Worm (Caenorhabditis elegans) whole organism, late embryonic: ENCODE data around the gene srg-24.

Source experiments
- C08G9.2 ChIP-seq: sonication (generic microtip); optimal IDR thresholded peaks from 2 replicates; lab custom pipeline; 2016; ENCODE audit warnings: mild to moderate bottlenecking, missing genetic modification characterization, moderate library complexity, missing compliant biosample characterization
- F13H6.1 ChIP-seq: sonication (generic microtip); optimal IDR thresholded peaks from 2 replicates; lab custom pipeline; 2016; ENCODE audit warnings: missing genetic modification characterization, missing compliant biosample characterization
- T23F11.4 ChIP-seq: fragments of 200-800 bp; sonication (Bioruptor generic); optimal IDR thresholded peaks from 2 replicates; lab custom pipeline; 2018; ENCODE audit warnings: mild to moderate bottlenecking, missing genetic modification characterization, missing compliant biosample characterization
- Y22D7AL.16 ChIP-seq: sonication (generic microtip); optimal IDR thresholded peaks from 2 replicates; lab custom pipeline; 2016; ENCODE audit warnings: missing genetic modification characterization, missing compliant biosample characterization
- ahr-1 ChIP-seq: sonication (generic microtip); optimal IDR thresholded peaks from 2 replicates; lab custom pipeline; 2016; ENCODE audit warnings: missing genetic modification characterization, missing compliant biosample characterization
- ama-1 ChIP-seq: fragments of 150-350 bp; optimal IDR thresholded peaks from 2 replicates; lab custom pipeline; 2014
- ceh-14 ChIP-seq: sonication (generic microtip); optimal IDR thresholded peaks from 2 replicates; lab custom pipeline; 2016; ENCODE audit warnings: missing genotype, missing genetic modification characterization, missing compliant biosample characterization
- ceh-18 ChIP-seq: sonication (generic microtip); optimal IDR thresholded peaks from 2 replicates; lab custom pipeline; 2016; ENCODE audit warnings: missing genetic modification characterization, missing compliant biosample characterization
- ceh-2 ChIP-seq: sonication (generic microtip); optimal IDR thresholded peaks from 2 replicates; lab custom pipeline; 2016; ENCODE audit warnings: missing genotype, missing genetic modification characterization, missing compliant biosample characterization
- ceh-22 ChIP-seq: sonication (generic microtip); optimal IDR thresholded peaks from 2 replicates; lab custom pipeline; 2017; ENCODE audit warnings: missing biosample characterization, missing genetic modification characterization
- ceh-31 ChIP-seq: sonication (generic microtip); optimal IDR thresholded peaks from 2 replicates; lab custom pipeline; 2016; ENCODE audit warnings: missing genetic modification characterization, missing compliant biosample characterization
- ceh-34 ChIP-seq: sonication (generic microtip); optimal IDR thresholded peaks from 2 replicates; lab custom pipeline; 2016; ENCODE audit warnings: mild to moderate bottlenecking, missing genetic modification characterization, missing compliant biosample characterization
- ceh-6 ChIP-seq: fragments of 200-800 bp; sonication (Bioruptor generic); optimal IDR thresholded peaks from 2 replicates; lab custom pipeline; 2018; ENCODE audit warnings: mild to moderate bottlenecking, missing genetic modification characterization, missing compliant biosample characterization
- che-1 ChIP-seq: sonication (generic microtip); optimal IDR thresholded peaks from 2 replicates; lab custom pipeline; 2016; ENCODE audit warnings: mild to moderate bottlenecking, missing genetic modification characterization, missing compliant biosample characterization
- dve-1 ChIP-seq: sonication (generic microtip); optimal IDR thresholded peaks from 2 replicates; lab custom pipeline; 2017; ENCODE audit warnings: antibody characterized with exemption, mild to moderate bottlenecking, missing genetic modification characterization, missing compliant biosample characterization
- elt-2 ChIP-seq: sonication (generic microtip); optimal IDR thresholded peaks from 2 replicates; lab custom pipeline; 2016; ENCODE audit warnings: missing genetic modification reagents, missing genetic modification characterization, missing compliant biosample characterization
- elt-4 ChIP-seq: sonication (generic microtip); optimal IDR thresholded peaks from 2 replicates; lab custom pipeline; 2016; ENCODE audit warnings: missing genetic modification characterization, missing compliant biosample characterization
- fax-1 ChIP-seq: sonication (generic microtip); optimal IDR thresholded peaks from 2 replicates; lab custom pipeline; 2016; ENCODE audit warnings: missing genotype, missing genetic modification characterization, missing compliant biosample characterization
- gmeb-2 ChIP-seq: sonication (generic microtip); optimal IDR thresholded peaks from 2 replicates; lab custom pipeline; 2016; ENCODE audit warnings: missing genetic modification characterization, inconsistent platforms, missing compliant biosample characterization
- hlh-13 ChIP-seq: fragments of 200-800 bp; sonication (Bioruptor generic); optimal IDR thresholded peaks from 2 replicates; lab custom pipeline; 2018; ENCODE audit warnings: mild to moderate bottlenecking, missing genetic modification characterization, missing compliant biosample characterization
- hlh-6 ChIP-seq: sonication (generic microtip); optimal IDR thresholded peaks from 2 replicates; lab custom pipeline; 2016; ENCODE audit warnings: missing genotype, missing genetic modification characterization, missing compliant biosample characterization
- hlh-8 ChIP-seq: sonication (generic microtip); optimal IDR thresholded peaks from 2 replicates; lab custom pipeline; 2016; ENCODE audit warnings: missing genotype, missing genetic modification characterization, missing compliant biosample characterization
- lin-11 ChIP-seq: fragments of 200-800 bp; sonication (Bioruptor generic); optimal IDR thresholded peaks from 2 replicates; lab custom pipeline; 2018; ENCODE audit warnings: mild to moderate bottlenecking, missing genetic modification characterization, missing compliant biosample characterization
- madf-2 ChIP-seq: sonication (generic microtip); optimal IDR thresholded peaks from 2 replicates; lab custom pipeline; 2017; ENCODE audit warnings: missing genetic modification characterization, missing compliant biosample characterization
- nfya-1 ChIP-seq: sonication (generic microtip); optimal IDR thresholded peaks from 2 replicates; lab custom pipeline; 2017; ENCODE audit warnings: missing genetic modification characterization, mild to moderate bottlenecking, missing compliant biosample characterization, antibody characterized with exemption, moderate library complexity
- nhr-232 ChIP-seq: sonication (generic microtip); optimal IDR thresholded peaks from 2 replicates; lab custom pipeline; 2016; ENCODE audit warnings: missing genetic modification characterization, missing compliant biosample characterization
- npax-4 ChIP-seq: sonication (generic microtip); optimal IDR thresholded peaks from 2 replicates; lab custom pipeline; 2016; ENCODE audit warnings: missing genetic modification characterization, missing compliant biosample characterization
- odd-2 ChIP-seq: sonication (generic microtip); optimal IDR thresholded peaks from 2 replicates; lab custom pipeline; 2017; ENCODE audit warnings: antibody characterized with exemption, mild to moderate bottlenecking, missing genetic modification characterization, missing compliant biosample characterization
- pag-3 ChIP-seq: sonication (generic microtip); optimal IDR thresholded peaks from 2 replicates; lab custom pipeline; 2016; ENCODE audit warnings: missing compliant biosample characterization, missing genetic modification characterization, borderline replicate concordance
- pat-9 ChIP-seq: fragments of 200-800 bp; sonication (Bioruptor generic); optimal IDR thresholded peaks from 2 replicates; lab custom pipeline; 2018; ENCODE audit warnings: mild to moderate bottlenecking, missing genetic modification characterization, moderate library complexity, missing compliant biosample characterization
- pax-1 ChIP-seq: fragments of 150-350 bp; optimal IDR thresholded peaks from 2 replicates; lab custom pipeline; 2014; ENCODE audit warnings: missing biosample characterization, missing genetic modification characterization
- pha-2 ChIP-seq: sonication (generic microtip); optimal IDR thresholded peaks from 2 replicates; lab custom pipeline; 2017; ENCODE audit warnings: mild to moderate bottlenecking, missing genetic modification characterization, missing compliant biosample characterization
- pqm-1 ChIP-seq: sonication (generic microtip); optimal IDR thresholded peaks from 2 replicates; lab custom pipeline; 2016; ENCODE audit warnings: missing genetic modification characterization, missing compliant biosample characterization
- pros-1 ChIP-seq: fragments of 150-350 bp; optimal IDR thresholded peaks from 2 replicates; lab custom pipeline; 2014; ENCODE audit warnings: missing biosample characterization, missing genetic modification reagents, missing genetic modification characterization
- ref-2 ChIP-seq: sonication (generic microtip); optimal IDR thresholded peaks from 2 replicates; lab custom pipeline; 2016; ENCODE audit warnings: missing genetic modification characterization, missing compliant biosample characterization
- rnt-1 ChIP-seq: sonication (generic microtip); optimal IDR thresholded peaks from 2 replicates; lab custom pipeline; 2016; ENCODE audit warnings: missing genetic modification characterization, missing compliant biosample characterization
- sox-2 ChIP-seq: fragments of 200-800 bp; sonication (Bioruptor generic); IDR thresholded peaks from 2 replicates; pipeline ENCODE4 v1.3.6; 2022; ENCODE audit warnings: missing genetic modification reagents, missing genetic modification characterization, missing compliant biosample characterization
- sox-4 ChIP-seq: sonication (generic microtip); optimal IDR thresholded peaks from 2 replicates; lab custom pipeline; 2017; ENCODE audit warnings: mild to moderate bottlenecking, missing genetic modification characterization, inconsistent platforms, missing compliant biosample characterization
- tbx-2 ChIP-seq: sonication (generic microtip); optimal IDR thresholded peaks from 2 replicates; lab custom pipeline; 2016; ENCODE audit warnings: missing genetic modification characterization, missing compliant biosample characterization
- unc-3 ChIP-seq, 2 experiments: fragments of 200-800 bp in 1 of 2; sonication (Bioruptor generic) in 1 of 2; sonication (generic microtip) in 1 of 2; conservative IDR thresholded peaks in 1 of 2; optimal IDR thresholded peaks in 1 of 2; 2 replicates each; pipeline versions ENCODE4 v1.3.6 to Lab custom; 2016 to 2022; ENCODE audit warnings: missing compliant biosample characterization in 2 of 2, missing genetic modification characterization in 2 of 2, missing genetic modification reagents in 1 of 2
- unc-42 ChIP-seq: sonication (generic microtip); optimal IDR thresholded peaks from 2 replicates; lab custom pipeline; 2016; ENCODE audit warnings: missing genotype, missing genetic modification characterization, missing compliant biosample characterization
- unc-55 ChIP-seq: sonication (generic microtip); optimal IDR thresholded peaks from 2 replicates; lab custom pipeline; 2017; ENCODE audit warnings: missing biosample characterization, missing genetic modification reagents, missing genetic modification characterization
- unc-86 ChIP-seq: sonication (generic microtip); optimal IDR thresholded peaks from 2 replicates; lab custom pipeline; 2016; ENCODE audit warnings: missing genetic modification characterization, missing compliant biosample characterization
- zip-5 ChIP-seq: sonication (generic microtip); optimal IDR thresholded peaks from 2 replicates; lab custom pipeline; 2016; ENCODE audit warnings: missing genetic modification characterization, missing compliant biosample characterization
- ztf-16 ChIP-seq: sonication (generic microtip); optimal IDR thresholded peaks from 2 replicates; lab custom pipeline; 2017; ENCODE audit warnings: missing genetic modification characterization, missing compliant biosample characterization

The srg-24 gene

DNA sequence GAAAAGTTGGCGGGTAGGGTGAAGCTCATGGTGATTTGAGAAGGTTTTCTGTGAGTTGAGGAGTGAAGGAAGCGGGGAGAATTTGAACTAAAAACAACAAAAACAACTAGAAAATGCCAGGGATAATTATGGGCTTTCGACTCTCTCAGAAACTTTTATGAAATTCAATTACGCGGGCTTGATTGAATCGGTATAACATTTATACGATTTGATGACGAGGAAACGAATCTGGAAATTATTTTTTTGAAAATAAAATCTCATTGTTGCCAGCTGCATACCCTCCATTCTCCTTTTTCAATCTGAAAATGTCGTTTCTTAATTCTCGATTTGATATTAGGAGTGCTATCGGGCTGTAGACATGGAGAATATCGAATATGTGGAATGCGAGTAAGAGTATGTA is 9.2 kb downstream of the srg-24 start, which contains the start of gene srg-21:
Gene srg-21, minus strand, starts transcription at position 101 of the 400 bp plus-strand sequence.
- TF ChIP-seq ama-1 (lab: Kevin White, UChicago) (no peak), pqm-1 (tag; lab: Kevin White, UChicago) (no peak), ceh-18 (tag; lab: Kevin White, UChicago) (no peak), ztf-16 (tag; lab: Kevin White, UChicago) (no peak), gmeb-2 (tag; lab: Kevin White, UChicago) (no peak), pros-1 (no peak), unc-86 (tag; lab: Kevin White, UChicago) (no peak), ref-2 (tag; lab: Kevin White, UChicago) (no peak), F13H6.1 (no peak), pha-2 (tag; lab: Kevin White, UChicago) (no peak), pat-9 (tag; lab: Kevin White, UChicago) (no peak), elt-2 (tag; lab: Kevin White, UChicago) (no peak), zip-5 (tag; lab: Kevin White, UChicago) (no peak)

DNA sequence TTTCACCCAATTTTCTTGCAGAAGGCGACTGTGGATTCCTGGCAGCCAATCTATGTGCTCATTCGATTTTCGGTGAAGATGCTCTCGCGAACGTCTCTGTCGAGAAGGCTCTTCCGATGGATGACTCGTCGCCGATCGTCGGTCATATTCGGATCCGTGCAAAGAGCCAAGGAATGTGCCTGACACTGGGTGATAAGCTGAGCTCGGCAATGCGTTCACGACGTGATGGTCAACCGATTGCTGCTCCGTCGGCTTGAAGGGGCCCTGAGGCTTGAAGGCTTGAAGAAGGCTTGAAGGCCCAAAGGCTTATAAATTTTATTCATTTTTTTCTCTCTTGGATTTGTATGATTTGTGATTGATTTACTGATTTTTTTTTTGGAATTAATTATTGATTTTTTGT is 13.3 kb downstream of the srg-24 start:
- TF ChIP-seq ceh-2 (no peak), dve-1 (no peak), unc-42 (tag; lab: Kevin White, UChicago) (no peak), madf-2 (no peak), ahr-1 (tag; lab: Kevin White, UChicago) (no peak), ama-1 (lab: Kevin White, UChicago) (no peak), pag-3 (tag; lab: Kevin White, UChicago) (no peak), ceh-22 (tag; lab: Kevin White, UChicago) (no peak), nhr-232 (tag; lab: Kevin White, UChicago) (no peak), Y22D7AL.16 (tag; lab: Kevin White, UChicago) (no peak), C08G9.2 (tag; lab: Kevin White, UChicago) (no peak), tbx-2 (no peak), elt-2 (tag; lab: Kevin White, UChicago) (no peak)

DNA sequence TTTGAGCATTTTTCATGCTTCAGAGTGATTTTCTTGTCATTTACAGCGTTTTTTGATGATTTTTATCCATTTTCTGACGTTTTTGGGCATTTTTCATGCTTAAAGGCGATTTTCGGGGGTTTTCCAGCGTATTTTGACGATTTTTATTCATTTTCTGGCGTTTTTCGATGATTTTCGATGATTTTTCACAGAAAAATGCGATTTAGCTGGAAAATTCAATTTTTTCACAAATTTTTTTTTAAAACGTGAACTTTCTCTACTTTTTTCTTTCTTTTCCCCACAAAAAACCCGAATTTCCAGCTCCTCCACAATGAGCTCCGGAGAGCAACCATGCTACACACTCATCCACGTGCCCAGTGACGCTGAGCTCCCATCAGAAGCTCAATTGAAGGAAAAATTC is 21.9 kb downstream of the srg-24 start, which contains the start of gene copb-1:
Gene copb-1, plus strand, starts transcription at position 301 of the 400 bp plus-strand sequence.
- TF ChIP-seq hlh-13: no peak
- no peak for TF ChIP-seq odd-2
- TF ChIP-seq hlh-8 (tag; lab: Kevin White, UChicago): no peak
- no peak for TF ChIP-seq T23F11.4 (GFP tag; lab: Kevin White, UChicago)
- TF ChIP-seq pat-9 (tag; lab: Kevin White, UChicago): no peak
- TF ChIP-seq sox-4 (tag; lab: Kevin White, UChicago): no peak
- TF ChIP-seq C08G9.2 (tag; lab: Kevin White, UChicago): no peak
- TF ChIP-seq hlh-6 (tag; lab: Kevin White, UChicago): no peak
- no peak for TF ChIP-seq elt-4
- no peak for TF ChIP-seq sox-2 (GFP tag; lab: Robert Waterston, UW)
- TF ChIP-seq che-1 (tag; lab: Kevin White, UChicago): no peak
- TF ChIP-seq pros-1: no peak
- no peak for TF ChIP-seq pax-1 (tag; lab: Kevin White, UChicago)
- no peak for TF ChIP-seq unc-86 (tag; lab: Kevin White, UChicago)
- no peak for TF ChIP-seq nfya-1
- no peak for TF ChIP-seq ceh-2
- TF ChIP-seq tbx-2: no peak
- no peak for TF ChIP-seq ceh-34 (tag; lab: Kevin White, UChicago)
- TF ChIP-seq fax-1 (tag; lab: Kevin White, UChicago): no peak

DNA sequence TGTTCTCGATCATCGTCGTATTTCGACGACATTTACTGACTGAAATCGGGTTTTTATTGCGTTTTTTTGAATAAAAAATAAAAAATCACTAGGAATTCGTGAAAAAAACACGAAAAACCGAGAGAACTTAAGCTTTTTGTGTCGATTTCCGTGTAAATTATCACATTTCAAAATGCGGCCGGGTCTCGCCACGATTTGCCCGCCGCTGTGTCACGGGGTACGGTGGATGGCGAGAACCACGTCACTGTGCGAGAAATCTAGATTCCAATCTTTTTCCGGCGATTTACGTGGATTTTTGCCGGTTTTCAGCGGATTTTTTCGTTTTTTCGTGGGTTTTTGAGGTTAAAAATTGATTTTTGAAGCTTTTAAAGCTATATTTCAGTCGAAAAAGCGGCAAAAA is 23.5 kb downstream of the srg-24 start, which contains the start of gene Y25C1A.8:
Gene Y25C1A.8, minus strand, starts transcription at position 45 of the 400 bp plus-strand sequence.
- TF ChIP-seq unc-3 (GFP tag; conservative IDR thresholded peaks at IDR 0.05; lab: Robert Waterston, UW) (peak; percentile 52; the same call in 1 of the 2 replicates), unc-3 (tag; optimal IDR thresholded peaks at IDR 0.05; lab: Kevin White, UChicago) (peak; percentile 38), F13H6.1 (no peak), pros-1 (no peak), ama-1 (lab: Kevin White, UChicago) (no peak), elt-2 (tag; lab: Kevin White, UChicago) (peak; percentile 69), ceh-2 (peak; percentile 34), unc-55 (GFP tag; lab: Kevin White, UChicago) (peak; percentile 71), hlh-6 (tag; lab: Kevin White, UChicago) (no peak), rnt-1 (tag; lab: Kevin White, UChicago) (peak; percentile 59), gmeb-2 (tag; lab: Kevin White, UChicago) (no peak), npax-4 (tag; lab: Kevin White, UChicago) (no peak), pag-3 (tag; lab: Kevin White, UChicago) (no peak), madf-2 (no peak), sox-4 (tag; lab: Kevin White, UChicago) (peak; percentile 53), T23F11.4 (GFP tag; lab: Kevin White, UChicago) (peak; percentile 41), ceh-14 (peak; percentile 38), ceh-31 (tag; lab: Kevin White, UChicago) (peak; percentile 79), ceh-6 (GFP tag; lab: Kevin White, UChicago) (peak; percentile 38), dve-1 (no peak), nfya-1 (peak; percentile 94), hlh-13 (no peak), tbx-2 (peak; percentile 63), lin-11 (tag; lab: Kevin White, UChicago) (no peak)
